Worm (Caenorhabditis elegans) whole organism, L1 larva: ENCODE data around the gene zif-1.

ENCODE experiments used
- C16A3.4 ChIP-seq: fragments of 150-350 bp; optimal IDR thresholded peaks from 2 replicates; lab custom pipeline; 2014; ENCODE audit warnings: missing biosample characterization, missing genetic modification characterization
- F16B12.6 ChIP-seq: fragments of 150-350 bp; optimal IDR thresholded peaks from 2 replicates; lab custom pipeline; 2014; ENCODE audit warnings: missing biosample characterization, missing genetic modification characterization
- Y116A8C.19 ChIP-seq: sonication (generic microtip); optimal IDR thresholded peaks from 2 replicates; lab custom pipeline; 2016; ENCODE audit warnings: missing compliant biosample characterization, missing genetic modification characterization, borderline replicate concordance
- alr-1 ChIP-seq: fragments of 200-800 bp; sonication (Bioruptor generic); optimal IDR thresholded peaks from 2 replicates; lab custom pipeline; 2018; ENCODE audit warnings: borderline replicate concordance, mild to moderate bottlenecking, missing genetic modification characterization, missing compliant biosample characterization
- ama-1 ChIP-seq: fragments of 150-350 bp; optimal IDR thresholded peaks from 2 replicates; lab custom pipeline; 2014
- ceh-63 ChIP-seq: fragments of 200-800 bp; sonication (Bioruptor generic); optimal IDR thresholded peaks from 2 replicates; lab custom pipeline; 2018; ENCODE audit warnings: mild to moderate bottlenecking, missing genetic modification characterization, missing compliant biosample characterization
- ceh-82 ChIP-seq, 3 experiments: fragments of 150-350 bp in 1 of 3; sonication (generic microtip) in 2 of 3; optimal IDR thresholded peaks; 2 replicates each; lab custom pipeline; 2014 to 2017; ENCODE audit warnings: missing biosample characterization in 3 of 3, missing genetic modification characterization in 3 of 3
- ceh-88 ChIP-seq: fragments of 200-800 bp; sonication (Bioruptor generic); IDR thresholded peaks from 2 replicates; pipeline ENCODE4 v1.3.6; 2022; ENCODE audit warnings: missing genetic modification characterization, missing compliant biosample characterization
- ceh-90 ChIP-seq: sonication (generic microtip); optimal IDR thresholded peaks from 2 replicates; lab custom pipeline; 2016; ENCODE audit warnings: missing genetic modification characterization, missing compliant biosample characterization
- ces-1 ChIP-seq: fragments of 150-350 bp; optimal IDR thresholded peaks from 2 replicates; lab custom pipeline; 2014; ENCODE audit warnings: missing biosample characterization, missing genetic modification reagents, missing genetic modification characterization
- dpl-1 ChIP-seq, 3 experiments: fragments of 150-350 bp in 2 of 3; sonication (generic microtip) in 1 of 3; optimal IDR thresholded peaks; 2 replicates each; lab custom pipeline; 2014 to 2017; ENCODE audit warnings: missing biosample characterization in 3 of 3, missing genetic modification characterization in 3 of 3, missing genetic modification reagents in 3 of 3
- dsc-1 ChIP-seq: sonication (generic microtip); optimal IDR thresholded peaks from 2 replicates; lab custom pipeline; 2016; ENCODE audit warnings: mild to moderate bottlenecking, missing genetic modification characterization, missing compliant biosample characterization
- efl-1 ChIP-seq, 4 experiments: fragments of 150-350 bp; optimal IDR thresholded peaks in 3 of 4; peaks in 1 of 4; 1 replicate in 1 of 4; 2 replicates in 3 of 4; lab custom pipeline; 2014; ENCODE audit warnings: missing biosample characterization in 2 of 4, missing genetic modification characterization in 2 of 4, missing genetic modification reagents in 2 of 4
- egl-13 ChIP-seq: sonication (generic microtip); optimal IDR thresholded peaks from 2 replicates; lab custom pipeline; 2016; ENCODE audit warnings: missing genotype, missing genetic modification reagents, missing genetic modification characterization, missing compliant biosample characterization
- egl-27 ChIP-seq, 2 experiments: fragments of 150-350 bp in 1 of 2; sonication (generic microtip); optimal IDR thresholded peaks; 3 replicates each; lab custom pipeline; 2017 to 2018; ENCODE audit warnings: missing biosample characterization in 2 of 2, missing genetic modification characterization in 2 of 2, missing genetic modification reagents in 2 of 2
- elt-2 ChIP-seq: sonication (generic microtip); optimal IDR thresholded peaks from 2 replicates; lab custom pipeline; 2016; ENCODE audit warnings: missing genetic modification characterization, mild to moderate bottlenecking, inconsistent platforms, missing compliant biosample characterization, missing genetic modification reagents
- ets-5 ChIP-seq: fragments of 200-800 bp; sonication (Bioruptor generic); IDR thresholded peaks from 2 replicates; pipeline ENCODE4 v1.3.6; 2022; ENCODE audit warnings: missing genetic modification characterization, missing compliant biosample characterization
- fkh-10 ChIP-seq: sonication (generic microtip); optimal IDR thresholded peaks from 2 replicates; lab custom pipeline; 2017; ENCODE audit warnings: missing biosample characterization, missing genetic modification reagents, missing genetic modification characterization
- fkh-4 ChIP-seq: sonication (generic microtip); optimal IDR thresholded peaks from 2 replicates; lab custom pipeline; 2016; ENCODE audit warnings: missing compliant biosample characterization, missing genetic modification characterization, borderline replicate concordance
- fkh-8 ChIP-seq: sonication (generic microtip); optimal IDR thresholded peaks from 2 replicates; lab custom pipeline; 2016; ENCODE audit warnings: mild to moderate bottlenecking, missing genetic modification characterization, missing compliant biosample characterization
- fos-1 ChIP-seq: fragments of 150-350 bp; optimal IDR thresholded peaks from 2 replicates; lab custom pipeline; 2014; ENCODE audit warnings: missing biosample characterization, missing genetic modification characterization
- grh-1 ChIP-seq: fragments of 200-800 bp; sonication (Bioruptor generic); IDR thresholded peaks from 2 replicates; pipeline ENCODE4 v1.3.6; 2022; ENCODE audit warnings: missing genetic modification reagents, missing genetic modification characterization, missing compliant biosample characterization
- hlh-17 ChIP-seq: fragments of 200-800 bp; sonication (Bioruptor generic); optimal IDR thresholded peaks from 2 replicates; lab custom pipeline; 2018; ENCODE audit warnings: missing genetic modification characterization, mild to moderate bottlenecking, missing compliant biosample characterization, moderate library complexity, borderline replicate concordance
- hpl-2 ChIP-seq: fragments of 150-350 bp; optimal IDR thresholded peaks from 2 replicates; lab custom pipeline; 2014; ENCODE audit warnings: missing biosample characterization, missing genetic modification reagents, missing genetic modification characterization
- mab-9 ChIP-seq: fragments of 200-800 bp; sonication (Bioruptor generic); IDR thresholded peaks from 2 replicates; pipeline ENCODE4 v1.3.6; 2022; ENCODE audit warnings: missing genetic modification reagents, missing genetic modification characterization, missing compliant biosample characterization
- mep-1 ChIP-seq: fragments of 150-350 bp; optimal IDR thresholded peaks from 2 replicates; lab custom pipeline; 2014; ENCODE audit warnings: missing biosample characterization, missing genetic modification characterization
- nhr-11 ChIP-seq: fragments of 150-350 bp; optimal IDR thresholded peaks from 2 replicates; lab custom pipeline; 2014; ENCODE audit warnings: missing biosample characterization, missing genetic modification characterization
- nhr-19 ChIP-seq: fragments of 200-800 bp; sonication (Bioruptor generic); conservative IDR thresholded peaks from 2 replicates; pipeline ENCODE4 v1.3.6; 2022; ENCODE audit warnings: missing genetic modification characterization, missing compliant biosample characterization
- nhr-28 ChIP-seq: fragments of 150-350 bp; optimal IDR thresholded peaks from 2 replicates; lab custom pipeline; 2014; ENCODE audit warnings: missing biosample characterization, missing genetic modification characterization
- nhr-47 ChIP-seq: sonication (generic microtip); optimal IDR thresholded peaks from 2 replicates; lab custom pipeline; 2016; ENCODE audit warnings: mild to moderate bottlenecking, missing genetic modification characterization, moderate library complexity, missing compliant biosample characterization
- nhr-71 ChIP-seq: sonication (generic microtip); optimal IDR thresholded peaks from 2 replicates; lab custom pipeline; 2016; ENCODE audit warnings: mild to moderate bottlenecking, missing genetic modification characterization, moderate library complexity, missing compliant biosample characterization
- nhr-76 ChIP-seq: sonication (generic microtip); optimal IDR thresholded peaks from 2 replicates; lab custom pipeline; 2017; ENCODE audit warnings: missing biosample characterization, missing genetic modification characterization
- nhr-84 ChIP-seq: sonication (generic microtip); optimal IDR thresholded peaks from 2 replicates; lab custom pipeline; 2017; ENCODE audit warnings: missing biosample characterization, missing genetic modification characterization
- nhr-85 ChIP-seq: sonication (generic microtip); peaks from one replicate; lab custom pipeline; 2016; ENCODE audit warnings: missing genetic modification characterization, inconsistent platforms, missing compliant biosample characterization
- nhr-90 ChIP-seq: sonication (generic microtip); optimal IDR thresholded peaks from 2 replicates; lab custom pipeline; 2016; ENCODE audit warnings: mild to moderate bottlenecking, missing genetic modification characterization, missing compliant biosample characterization; ENCODE audit not compliant: poor library complexity
- pag-3 ChIP-seq: sonication (generic microtip); optimal IDR thresholded peaks from 2 replicates; lab custom pipeline; 2017; ENCODE audit warnings: missing genetic modification characterization, mild to moderate bottlenecking, missing compliant biosample characterization, antibody characterized with exemption, borderline replicate concordance; ENCODE audit not compliant: insufficient read depth
- pax-3 ChIP-seq: fragments of 200-800 bp; sonication (Bioruptor generic); optimal IDR thresholded peaks from 2 replicates; lab custom pipeline; 2018; ENCODE audit warnings: mild to moderate bottlenecking, missing genetic modification characterization, moderate library complexity, missing compliant biosample characterization
- rnt-1 ChIP-seq: sonication (generic microtip); optimal IDR thresholded peaks from 2 replicates; lab custom pipeline; 2016; ENCODE audit warnings: mild to moderate bottlenecking, missing genetic modification characterization, moderate library complexity, missing compliant biosample characterization
- skn-1 ChIP-seq: fragments of 150-350 bp; optimal IDR thresholded peaks from 2 replicates; lab custom pipeline; 2014; ENCODE audit warnings: missing biosample characterization, missing genetic modification characterization
- snpc-4 ChIP-seq: fragments of 150-350 bp; optimal IDR thresholded peaks from 2 replicates; lab custom pipeline; 2014; ENCODE audit warnings: missing biosample characterization, missing genetic modification characterization
- sox-4 ChIP-seq: sonication (generic microtip); optimal IDR thresholded peaks from 2 replicates; lab custom pipeline; 2016; ENCODE audit warnings: missing genetic modification characterization, missing compliant biosample characterization
- sptf-1 ChIP-seq: fragments of 150-350 bp; optimal IDR thresholded peaks from 2 replicates; lab custom pipeline; 2014; ENCODE audit warnings: missing biosample characterization, missing genetic modification characterization
- sup-37 ChIP-seq: fragments of 200-800 bp; sonication (Bioruptor generic); optimal IDR thresholded peaks from 2 replicates; lab custom pipeline; 2018; ENCODE audit warnings: mild to moderate bottlenecking, missing genetic modification characterization, missing compliant biosample characterization
- tbx-2 ChIP-seq: sonication (generic microtip); optimal IDR thresholded peaks from 2 replicates; lab custom pipeline; 2016; ENCODE audit warnings: missing genetic modification characterization, missing compliant biosample characterization
- tlp-1 ChIP-seq: fragments of 150-350 bp; optimal IDR thresholded peaks from 2 replicates; lab custom pipeline; 2014; ENCODE audit warnings: missing biosample characterization, missing genetic modification characterization
- unc-86 ChIP-seq: sonication (generic microtip); optimal IDR thresholded peaks from 2 replicates; lab custom pipeline; 2016; ENCODE audit warnings: missing genetic modification characterization, missing compliant biosample characterization
- vab-15 ChIP-seq: sonication (generic microtip); optimal IDR thresholded peaks from 2 replicates; lab custom pipeline; 2017; ENCODE audit warnings: missing genotype, mild to moderate bottlenecking, missing genetic modification characterization, missing compliant biosample characterization
- xbp-1 ChIP-seq: sonication (generic microtip); optimal IDR thresholded peaks from 2 replicates; lab custom pipeline; 2016; ENCODE audit warnings: missing genetic modification characterization, missing compliant biosample characterization
- zag-1 ChIP-seq: fragments of 150-350 bp; optimal IDR thresholded peaks from 2 replicates; lab custom pipeline; 2014; ENCODE audit warnings: missing biosample characterization, missing genetic modification characterization
- zip-4 ChIP-seq: fragments of 200-800 bp; sonication (Bioruptor generic); optimal IDR thresholded peaks from 2 replicates; lab custom pipeline; 2018; ENCODE audit warnings: mild to moderate bottlenecking, missing genetic modification characterization, moderate library complexity, missing compliant biosample characterization
- ztf-11 ChIP-seq, 2 experiments: sonication (generic microtip); optimal IDR thresholded peaks; 2 replicates each; lab custom pipeline; 2016 to 2017; ENCODE audit warnings: missing genetic modification characterization in 2 of 2, missing biosample characterization in 1 of 2, missing compliant biosample characterization in 1 of 2
- ztf-4 ChIP-seq: fragments of 150-350 bp; optimal IDR thresholded peaks from 2 replicates; lab custom pipeline; 2014; ENCODE audit warnings: missing biosample characterization, missing genetic modification characterization

The zif-1 gene

ce11 chrIII:9051119-9051597, 48.6 kb downstream of the zif-1 start (continued):
- no peak for TF ChIP-seq hlh-17 (GFP tag; lab: Kevin White, UChicago)
- TF ChIP-seq skn-1 (tag; lab: Kevin White, UChicago), result peak; percentile 97
- no peak for TF ChIP-seq ets-5 (GFP tag; lab: Robert Waterston, UW)
- TF ChIP-seq Y116A8C.19 (tag; lab: Kevin White, UChicago), result no peak
- TF ChIP-seq nhr-90, result peak; percentile 70
- no peak for TF ChIP-seq egl-13 (tag; lab: Kevin White, UChicago)
- TF ChIP-seq tbx-2 (tag; lab: Kevin White, UChicago), result peak; percentile 6
- peak; percentile 95 for TF ChIP-seq nhr-85 (tag; lab: Kevin White, UChicago)
- TF ChIP-seq ceh-90 (tag; lab: Kevin White, UChicago), result no peak
- TF ChIP-seq nhr-76 (tag; lab: Kevin White, UChicago), result no peak
- peak; percentile 62 for TF ChIP-seq elt-2 (tag; lab: Kevin White, UChicago)
- TF ChIP-seq nhr-84 (tag; lab: Kevin White, UChicago), result no peak
- TF ChIP-seq ceh-82 (tag; optimal IDR thresholded peaks at IDR 0.05; lab: Kevin White, UChicago), result peak in 1 of 3 experiments; percentile 58
- no peak for TF ChIP-seq tlp-1
- TF ChIP-seq xbp-1 (tag; lab: Kevin White, UChicago), result peak; percentile 64
- TF ChIP-seq ceh-63 (GFP tag; lab: Kevin White, UChicago), result no peak
- peak; percentile 30 for TF ChIP-seq F16B12.6
- peak; percentile 76 for TF ChIP-seq C16A3.4 (tag; lab: Kevin White, UChicago)
- TF ChIP-seq pax-3 (tag; lab: Kevin White, UChicago), result peak; percentile 81
- peak; percentile 47 for TF ChIP-seq snpc-4
- TF ChIP-seq vab-15 (tag; lab: Kevin White, UChicago), result no peak
- TF ChIP-seq sox-4, result peak; percentile 11
- TF ChIP-seq nhr-47 (tag; lab: Kevin White, UChicago), result peak; percentile 68
- TF ChIP-seq zip-4 (GFP tag; lab: Kevin White, UChicago), result peak; percentile 43
- peak; percentile 91 for TF ChIP-seq ztf-4
- TF ChIP-seq egl-27 (tag; optimal IDR thresholded peaks at IDR 0.05; lab: Kevin White, UChicago), result peak in 1 of 2 experiments; percentile 17
- TF ChIP-seq fkh-4, result no peak
- TF ChIP-seq fkh-8 (tag; lab: Kevin White, UChicago), result peak; percentile 75
- peak; percentile 4 for TF ChIP-seq unc-86
- peak; percentile 83 for TF ChIP-seq nhr-19 (GFP tag; lab: Robert Waterston, UW)
- TF ChIP-seq zag-1 (tag; lab: Kevin White, UChicago), result no peak
- peak; percentile 46 to 66 for TF ChIP-seq efl-1 (optimal IDR thresholded peaks at IDR 0.05; lab: Kevin White, UChicago)
- TF ChIP-seq efl-1 (GFP tag; optimal IDR thresholded peaks at IDR 0.05 in 1 of 2; lab: Kevin White, UChicago), result peak; percentile 53 to 95
- TF ChIP-seq mep-1, result peak; percentile 98
- TF ChIP-seq ces-1 (GFP tag; lab: Kevin White, UChicago), result no peak
- TF ChIP-seq ama-1 (lab: Kevin White, UChicago), result peak; percentile 97
- no peak for TF ChIP-seq sup-37 (GFP tag; lab: Kevin White, UChicago)
- TF ChIP-seq rnt-1, result peak; percentile 75
- TF ChIP-seq mab-9 (GFP tag; lab: Robert Waterston, UW), result peak; percentile 80
- peak; percentile 68 for TF ChIP-seq grh-1
- no peak for TF ChIP-seq nhr-28 (tag; lab: Kevin White, UChicago)
- TF ChIP-seq fos-1 (tag; lab: Kevin White, UChicago), result no peak
- TF ChIP-seq nhr-11 (tag; lab: Kevin White, UChicago), result no peak
- TF ChIP-seq fkh-10 (GFP tag; lab: Kevin White, UChicago), result no peak
- TF ChIP-seq ceh-88 (GFP tag; lab: Robert Waterston, UW), result peak; percentile 78; the same call in 1 of the 2 replicates
- peak; percentile 52 for TF ChIP-seq dsc-1 (tag; lab: Kevin White, UChicago)
- TF ChIP-seq pag-3, result peak; percentile 36
- TF ChIP-seq alr-1 (tag; lab: Kevin White, UChicago), result no peak
- no peak for TF ChIP-seq sptf-1 (tag; lab: Kevin White, UChicago)
- peak; percentile 35 for TF ChIP-seq hpl-2
- TF ChIP-seq nhr-71, result peak; percentile 93
- TF ChIP-seq dpl-1 (GFP tag; optimal IDR thresholded peaks at IDR 0.05; lab: Kevin White, UChicago), result peak; percentile 46 to 56 (median 54)
- no peak for TF ChIP-seq ztf-11 (tag; optimal IDR thresholded peaks at IDR 0.05; lab: Kevin White, UChicago)
